Fruit fly (Drosophila melanogaster) whole organism, embryonic: ENCODE data around the gene NijB.
A peak's percentile ranks its signal among the peaks of the same experiment; 100 is the strongest.

Experiments
- Atf-2 ChIP-seq: fragments of 200-800 bp; sonication (Bioruptor generic); optimal IDR thresholded peaks from 2 replicates; lab custom pipeline; 2016; ENCODE audit warnings: missing biosample characterization, missing genetic modification characterization
- BEAF-32 ChIP-seq: fragments of 200-800 bp; sonication (Bioruptor generic); optimal IDR thresholded peaks from 3 replicates; lab custom pipeline; 2017; ENCODE audit warnings: missing biosample characterization, missing genetic modification characterization, mild to moderate bottlenecking, moderate library complexity, missing genetic modification reagents
- CG1024 ChIP-seq: fragments of 200-800 bp; sonication (Bioruptor generic); IDR thresholded peaks from 2 replicates; pipeline ENCODE4 v1.3.6; 2022; ENCODE audit warnings: missing biosample characterization, missing genetic modification characterization
- CG10321 ChIP-seq: fragments of 200-800 bp; sonication (Bioruptor generic); IDR thresholded peaks from 2 replicates; pipeline ENCODE4 v1.3.6; 2022; ENCODE audit warnings: missing biosample characterization, missing genetic modification characterization
- CG10366 ChIP-seq: fragments of 200-800 bp; sonication (Bioruptor generic); IDR thresholded peaks from 2 replicates; pipeline ENCODE4 v1.3.6; 2022; ENCODE audit warnings: missing biosample characterization, missing genetic modification characterization
- CG11085 ChIP-seq: fragments of 200-800 bp; sonication (Bioruptor generic); IDR thresholded peaks from 2 replicates; pipeline ENCODE4 v1.3.6; 2022; ENCODE audit warnings: missing biosample characterization, missing genetic modification characterization
- CG12299 ChIP-seq: fragments of 200-800 bp; sonication (Bioruptor generic); optimal IDR thresholded peaks from 2 replicates; lab custom pipeline; 2018; ENCODE audit warnings: missing biosample characterization, mild to moderate bottlenecking, missing genetic modification characterization
- CG1233 ChIP-seq: fragments of 200-800 bp; sonication (Bioruptor generic); optimal IDR thresholded peaks from 4 replicates; lab custom pipeline; 2018; ENCODE audit warnings: missing biosample characterization, mild to moderate bottlenecking, missing genetic modification characterization
- CG1647 ChIP-seq: fragments of 200-800 bp; sonication (Bioruptor generic); optimal IDR thresholded peaks from 3 replicates; lab custom pipeline; 2016; ENCODE audit warnings: missing biosample characterization, missing genetic modification characterization
- CG16813 ChIP-seq: fragments of 200-800 bp; sonication (Bioruptor generic); IDR thresholded peaks from 3 replicates; pipeline ENCODE4 v1.3.6; 2022; ENCODE audit warnings: missing biosample characterization, missing genetic modification characterization; ENCODE audit not compliant: partially characterized antibody
- CG17328 ChIP-seq: fragments of 200-800 bp; sonication (Bioruptor generic); IDR thresholded peaks from 2 replicates; pipeline ENCODE4 v1.3.6; 2022; ENCODE audit warnings: missing biosample characterization, missing genetic modification characterization
- CG1792 ChIP-seq: fragments of 200-800 bp; sonication (Bioruptor generic); optimal IDR thresholded peaks from 2 replicates; lab custom pipeline; 2016; ENCODE audit warnings: missing biosample characterization, missing genetic modification characterization
- CG18764 ChIP-seq: fragments of 200-800 bp; sonication (Bioruptor generic); optimal IDR thresholded peaks from 3 replicates; lab custom pipeline; 2016; ENCODE audit warnings: missing biosample characterization, missing genetic modification characterization
- CG2116 ChIP-seq: fragments of 200-800 bp; sonication (Bioruptor generic); optimal IDR thresholded peaks from 3 replicates; lab custom pipeline; 2018; ENCODE audit warnings: missing biosample characterization, mild to moderate bottlenecking, missing genetic modification characterization
- CG3163 ChIP-seq: fragments of 200-800 bp; sonication (Bioruptor generic); optimal IDR thresholded peaks from 3 replicates; lab custom pipeline; 2016; ENCODE audit warnings: missing biosample characterization, missing genetic modification characterization
- CG32772 ChIP-seq: fragments of 200-800 bp; sonication (Bioruptor generic); IDR thresholded peaks from 2 replicates; pipeline ENCODE4 v1.3.6; 2022; ENCODE audit warnings: missing biosample characterization, missing genetic modification characterization
- CG3847 ChIP-seq: fragments of 200-800 bp; sonication (Bioruptor generic); IDR thresholded peaks from 2 replicates; pipeline ENCODE4 v1.3.6; 2022; ENCODE audit warnings: missing biosample characterization, missing genetic modification characterization
- CG4617 ChIP-seq: fragments of 200-800 bp; sonication (Bioruptor generic); optimal IDR thresholded peaks from 3 replicates; lab custom pipeline; 2016; ENCODE audit warnings: missing biosample characterization, missing genetic modification characterization, borderline replicate concordance
- CG7357 ChIP-seq: fragments of 200-800 bp; sonication (Bioruptor generic); IDR thresholded peaks from 3 replicates; pipeline ENCODE4 v1.3.6; 2022; ENCODE audit warnings: missing biosample characterization, missing genetic modification characterization
- CG9932 ChIP-seq: fragments of 200-800 bp; sonication (Bioruptor generic); IDR thresholded peaks from 2 replicates; pipeline ENCODE4 v1.3.6; 2022; ENCODE audit warnings: missing biosample characterization, missing genetic modification characterization
- Chrac-16 ChIP-seq: fragments of 200-800 bp; sonication (Bioruptor generic); optimal IDR thresholded peaks from 3 replicates; lab custom pipeline; 2016; ENCODE audit warnings: missing biosample characterization, missing genetic modification characterization
- Dip3 ChIP-seq: fragments of 200-800 bp; sonication (Bioruptor generic); optimal IDR thresholded peaks from 3 replicates; lab custom pipeline; 2016; ENCODE audit warnings: missing biosample characterization, missing genetic modification characterization
- Doc3 ChIP-seq: fragments of 200-800 bp; sonication (Bioruptor generic); IDR thresholded peaks from 3 replicates; pipeline ENCODE4 v1.3.6; 2022; ENCODE audit warnings: missing biosample characterization, missing genetic modification characterization; ENCODE audit not compliant: partially characterized antibody
- E2f1 ChIP-seq: fragments of 200-800 bp; sonication (Bioruptor generic); IDR thresholded peaks from 2 replicates; pipeline ENCODE4 v1.3.6; 2022; ENCODE audit warnings: missing biosample characterization, missing genetic modification characterization
- ERR ChIP-seq: fragments of 200-800 bp; sonication (Bioruptor generic); optimal IDR thresholded peaks from 2 replicates; lab custom pipeline; 2016; ENCODE audit warnings: missing biosample characterization, missing genetic modification characterization
- HLH4C ChIP-seq: fragments of 200-800 bp; sonication (Bioruptor generic); IDR thresholded peaks from 3 replicates; pipeline ENCODE4 v1.3.6; 2022; ENCODE audit warnings: missing biosample characterization, missing genetic modification characterization; ENCODE audit not compliant: partially characterized antibody
- Hr3 ChIP-seq: fragments of 200-800 bp; sonication (Bioruptor generic); optimal IDR thresholded peaks from 3 replicates; lab custom pipeline; 2016; ENCODE audit warnings: missing biosample characterization, missing genetic modification characterization
- Mes4 ChIP-seq: fragments of 200-800 bp; sonication (Bioruptor generic); optimal IDR thresholded peaks from 2 replicates; lab custom pipeline; 2016; ENCODE audit warnings: missing biosample characterization, missing genetic modification characterization
- NC2α ChIP-seq: fragments of 200-800 bp; sonication (Bioruptor generic); optimal IDR thresholded peaks from 2 replicates; lab custom pipeline; 2016; ENCODE audit warnings: missing biosample characterization, missing genetic modification characterization
- Tbp ChIP-seq: fragments of >200 bp; optimal IDR thresholded peaks from 2 replicates; lab custom pipeline; 2018; ENCODE audit warnings: missing biosample characterization, missing genetic modification characterization
- Xbp1 ChIP-seq: fragments of 200-800 bp; sonication (Bioruptor generic); optimal IDR thresholded peaks from 3 replicates; lab custom pipeline; 2016; ENCODE audit warnings: missing biosample characterization, mild to moderate bottlenecking, missing genetic modification characterization
- Xrp1 ChIP-seq: fragments of 200-800 bp; sonication (Bioruptor generic); IDR thresholded peaks from 2 replicates; pipeline ENCODE4 v1.3.6; 2022; ENCODE audit warnings: missing biosample characterization, missing genetic modification characterization
- ash1 ChIP-seq: fragments of 200-800 bp; sonication (Bioruptor generic); optimal IDR thresholded peaks from 2 replicates; lab custom pipeline; 2018; ENCODE audit warnings: missing biosample characterization, mild to moderate bottlenecking, missing genetic modification characterization
- az2 ChIP-seq: fragments of 200-800 bp; sonication (Bioruptor generic); optimal IDR thresholded peaks from 3 replicates; lab custom pipeline; 2016; ENCODE audit warnings: missing biosample characterization, missing genetic modification characterization
- bowl ChIP-seq: fragments of 200-800 bp; sonication (Bioruptor generic); IDR thresholded peaks from 2 replicates; pipeline ENCODE4 v1.3.6; 2022; ENCODE audit warnings: missing biosample characterization, missing genetic modification characterization
- ci ChIP-seq: fragments of 200-800 bp; sonication (Bioruptor generic); IDR thresholded peaks from 3 replicates; pipeline ENCODE4 v1.3.6; 2022; ENCODE audit warnings: missing biosample characterization, missing genetic modification characterization
- cwo ChIP-seq: fragments of 200-800 bp; sonication (Bioruptor generic); optimal IDR thresholded peaks from 3 replicates; lab custom pipeline; 2017; ENCODE audit warnings: missing biosample characterization, missing genetic modification characterization, mild to moderate bottlenecking, moderate library complexity, missing genetic modification reagents
- gcm ChIP-seq: fragments of 200-800 bp; sonication (Bioruptor generic); optimal IDR thresholded peaks from 2 replicates; lab custom pipeline; 2019; ENCODE audit warnings: missing biosample characterization, mild to moderate bottlenecking, missing genetic modification characterization, moderate library complexity
- gro ChIP-seq: fragments of 200-800 bp; sonication (Bioruptor generic); optimal IDR thresholded peaks from 2 replicates; lab custom pipeline; 2016; ENCODE audit warnings: missing biosample characterization, missing genetic modification characterization
- knrl ChIP-seq: fragments of 200-800 bp; sonication (Bioruptor generic); IDR thresholded peaks from 3 replicates; pipeline ENCODE4 v1.3.6; 2022; ENCODE audit warnings: missing biosample characterization, missing genetic modification characterization; ENCODE audit not compliant: partially characterized antibody
- lbe ChIP-seq: fragments of 200-800 bp; sonication (Bioruptor generic); optimal IDR thresholded peaks from 2 replicates; lab custom pipeline; 2016; ENCODE audit warnings: missing biosample characterization, mild to moderate bottlenecking, missing genetic modification characterization
- lilli ChIP-seq: fragments of 200-800 bp; sonication (Bioruptor generic); optimal IDR thresholded peaks from 3 replicates; lab custom pipeline; 2016; ENCODE audit warnings: missing biosample characterization, missing genetic modification characterization
- mld ChIP-seq: fragments of 200-800 bp; sonication (Bioruptor generic); IDR thresholded peaks from 3 replicates; pipeline ENCODE4 v1.3.6; 2022; ENCODE audit warnings: missing biosample characterization, missing genetic modification characterization; ENCODE audit not compliant: partially characterized antibody
- oc ChIP-seq: fragments of 200-800 bp; sonication (Bioruptor generic); optimal IDR thresholded peaks from 2 replicates; lab custom pipeline; 2018; ENCODE audit warnings: missing biosample characterization, mild to moderate bottlenecking, missing genetic modification characterization, moderate library complexity
- pan ChIP-seq, 4 experiments: fragments of >200 bp in 3 of 4; fragments of 200-800 bp in 1 of 4; sonication (Bioruptor generic) in 1 of 4; optimal IDR thresholded peaks in 3 of 4; IDR thresholded peaks in 1 of 4; 2 replicates each; pipeline versions ENCODE4 v1.3.6 to Lab custom; 2017 to 2022; ENCODE audit warnings: missing biosample characterization in 2 of 4, missing genetic modification characterization in 2 of 4, mixed read lengths in 1 of 4
- pho ChIP-seq: fragments of 200-800 bp; sonication (Bioruptor generic); optimal IDR thresholded peaks from 2 replicates; lab custom pipeline; 2016; ENCODE audit warnings: missing biosample characterization, missing genetic modification characterization
- rib ChIP-seq: fragments of 200-800 bp; sonication (Bioruptor generic); IDR thresholded peaks from 2 replicates; pipeline ENCODE4 v1.3.6; 2022; ENCODE audit warnings: missing biosample characterization, missing genetic modification characterization
- ro ChIP-seq: fragments of 200-800 bp; sonication (Bioruptor generic); IDR thresholded peaks from 2 replicates; pipeline ENCODE4 v1.3.6; 2022; ENCODE audit warnings: missing biosample characterization, missing genetic modification characterization
- tin ChIP-seq: fragments of 200-800 bp; sonication (Bioruptor generic); optimal IDR thresholded peaks from 3 replicates; lab custom pipeline; 2016; ENCODE audit warnings: missing biosample characterization, missing genetic modification characterization
- tna ChIP-seq: fragments of 200-800 bp; sonication (Bioruptor generic); IDR thresholded peaks from 2 replicates; pipeline ENCODE4 v1.3.6; 2022; ENCODE audit warnings: missing biosample characterization, missing genetic modification characterization; ENCODE audit not compliant: partially characterized antibody
- twi ChIP-seq: fragments of 200-800 bp; optimal IDR thresholded peaks from 2 replicates; lab custom pipeline; 2019; ENCODE audit warnings: missing biosample characterization, mild to moderate bottlenecking, missing genetic modification characterization, moderate library complexity
- wdn ChIP-seq: fragments of 200-800 bp; sonication (Bioruptor generic); IDR thresholded peaks from 2 replicates; pipeline ENCODE4 v1.3.6; 2022; ENCODE audit warnings: missing biosample characterization, missing genetic modification characterization

The NijB gene

dm6 chr3L:18901411-18901810 is 9.2 kb downstream of the NijB start, which contains the start of the genes arx and CG6843 (continued):
- TF ChIP-seq CG12299 (tag; lab: Kevin White, UChicago) (no peak), Dip3 (GFP tag; lab: Kevin White, UChicago) (no peak), CG10321 (GFP tag; lab: Robert Waterston, UW) (no peak), wdn (GFP tag; lab: Robert Waterston, UW) (no peak), lilli (peak; percentile 7), CG9932 (GFP tag; lab: Robert Waterston, UW) (peak; percentile 43; the same call in 1 of the 2 replicates), mld (GFP tag; lab: Robert Waterston, UW) (peak; percentile 85; the same call in 2 of the 3 replicates), tna (GFP tag; lab: Robert Waterston, UW) (peak; percentile 88), Tbp (GFP tag; lab: Kevin White, UChicago) (no peak), CG16813 (GFP tag; lab: Robert Waterston, UW) (peak; percentile 91), oc (tag; lab: Kevin White, UChicago) (no peak), CG2116 (GFP tag; lab: Kevin White, UChicago) (peak; percentile 95), CG11085 (GFP tag; lab: Robert Waterston, UW) (no peak), CG32772 (no peak), CG1647 (no peak), ci (GFP tag; lab: Robert Waterston, UW) (no peak), ro (no peak), Hr3 (no peak), tin (no peak), Mes4 (no peak), BEAF-32 (GFP tag; lab: Kevin White, UChicago) (peak; percentile 93), NC2α (no peak), rib (GFP tag; lab: Robert Waterston, UW) (no peak), pho (GFP tag; lab: Kevin White, UChicago) (no peak), HLH4C (GFP tag; lab: Robert Waterston, UW) (peak; percentile 83), bowl (GFP tag; lab: Robert Waterston, UW) (no peak), CG18764 (GFP tag; lab: Kevin White, UChicago) (no peak), Xbp1 (GFP tag; lab: Kevin White, UChicago) (no peak), az2 (GFP tag; lab: Kevin White, UChicago) (no peak), ERR (GFP tag; lab: Kevin White, UChicago) (no peak), CG10366 (no peak), lbe (no peak), twi (tag; lab: Kevin White, UChicago) (no peak), Atf-2 (GFP tag; lab: Kevin White, UChicago) (no peak), E2f1 (GFP tag; lab: Robert Waterston, UW) (no peak), pan (optimal IDR thresholded peaks at IDR 0.05; lab: Kevin White, UChicago) (no peak), pan (GFP tag; optimal IDR thresholded peaks at IDR 0.05 in 1 of 2, IDR thresholded peaks at IDR 0.05 in 1 of 2) (no peak), CG17328 (no peak), Xrp1 (no peak), CG1024 (GFP tag; lab: Robert Waterston, UW) (no peak), CG1233 (GFP tag; lab: Kevin White, UChicago) (no peak), CG3163 (GFP tag; lab: Kevin White, UChicago) (no peak), Doc3 (GFP tag; lab: Robert Waterston, UW) (peak; percentile 87), Chrac-16 (GFP tag; lab: Kevin White, UChicago) (no peak), CG3847 (GFP tag; lab: Robert Waterston, UW) (peak; percentile 52; the same call in 1 of the 2 replicates), cwo (GFP tag; lab: Kevin White, UChicago) (no peak), CG4617 (GFP tag; lab: Kevin White, UChicago) (peak; percentile 90), CG7357 (GFP tag; lab: Robert Waterston, UW) (no peak), gcm (GFP tag; lab: Kevin White, UChicago) (no peak), gro (peak; percentile 61), CG1792 (no peak), knrl (peak; percentile 91), ash1 (GFP tag; lab: Kevin White, UChicago) (no peak)
